Fruit fly (Drosophila melanogaster) whole organism, embryonic: ENCODE measurements around the gene Hip1.

Experiments
- Atf6 ChIP-seq: fragments of 200-800 bp; sonication (Bioruptor generic); IDR thresholded peaks from 2 replicates; pipeline ENCODE4 v1.3.6; 2022; ENCODE audit warnings: missing biosample characterization, missing genetic modification characterization
- B-H1 ChIP-seq: fragments of 200-800 bp; sonication (Bioruptor generic); IDR thresholded peaks from 3 replicates; pipeline ENCODE4 v1.3.6; 2022; ENCODE audit warnings: missing biosample characterization, missing genetic modification characterization
- CG10147 ChIP-seq: fragments of 200-800 bp; sonication (Bioruptor generic); optimal IDR thresholded peaks from 2 replicates; lab custom pipeline; 2019; ENCODE audit warnings: missing biosample characterization, mild to moderate bottlenecking, missing genetic modification characterization, moderate library complexity
- CG1024 ChIP-seq: fragments of 200-800 bp; sonication (Bioruptor generic); IDR thresholded peaks from 2 replicates; pipeline ENCODE4 v1.3.6; 2022; ENCODE audit warnings: missing biosample characterization, missing genetic modification characterization
- CG10366 ChIP-seq: fragments of 200-800 bp; sonication (Bioruptor generic); IDR thresholded peaks from 2 replicates; pipeline ENCODE4 v1.3.6; 2022; ENCODE audit warnings: missing biosample characterization, missing genetic modification characterization
- CG12942 ChIP-seq: fragments of 200-800 bp; sonication (Bioruptor generic); optimal IDR thresholded peaks from 3 replicates; lab custom pipeline; 2016; ENCODE audit warnings: missing biosample characterization, missing genetic modification characterization
- CG13424 ChIP-seq: fragments of 200-800 bp; sonication (Bioruptor generic); optimal IDR thresholded peaks from 2 replicates; lab custom pipeline; 2019; ENCODE audit warnings: missing biosample characterization, mild to moderate bottlenecking, missing genetic modification characterization, moderate library complexity
- CG15269 ChIP-seq: fragments of 200-800 bp; sonication (Bioruptor generic); optimal IDR thresholded peaks from 2 replicates; lab custom pipeline; 2018; ENCODE audit warnings: missing biosample characterization, mild to moderate bottlenecking, missing genetic modification characterization, moderate library complexity
- CG1603 ChIP-seq: fragments of 200-800 bp; sonication (Bioruptor generic); optimal IDR thresholded peaks from 2 replicates; lab custom pipeline; 2019; ENCODE audit warnings: missing biosample characterization, mild to moderate bottlenecking, missing genetic modification characterization, moderate library complexity
- CG18619 ChIP-seq: fragments of 200-800 bp; sonication (Bioruptor generic); optimal IDR thresholded peaks from 3 replicates; lab custom pipeline; 2017; ENCODE audit warnings: missing biosample characterization, mild to moderate bottlenecking, missing genetic modification characterization
- CG18764 ChIP-seq: fragments of 200-800 bp; sonication (Bioruptor generic); optimal IDR thresholded peaks from 3 replicates; lab custom pipeline; 2016; ENCODE audit warnings: missing biosample characterization, missing genetic modification characterization
- CG30431 ChIP-seq: fragments of 200-800 bp; sonication (Bioruptor generic); optimal IDR thresholded peaks from 2 replicates; lab custom pipeline; 2017; ENCODE audit warnings: missing biosample characterization, missing genetic modification characterization
- CG31224 ChIP-seq: fragments of 200-800 bp; sonication (Bioruptor generic); IDR thresholded peaks from 2 replicates; pipeline ENCODE4 v1.3.6; 2022; ENCODE audit warnings: missing biosample characterization, missing genetic modification characterization
- CG32772 ChIP-seq: fragments of 200-800 bp; sonication (Bioruptor generic); IDR thresholded peaks from 2 replicates; pipeline ENCODE4 v1.3.6; 2022; ENCODE audit warnings: missing biosample characterization, missing genetic modification characterization
- CG3726 ChIP-seq: fragments of 200-800 bp; sonication (Bioruptor generic); IDR thresholded peaks from 3 replicates; pipeline ENCODE4, ENCODE4 v1.3.6; 2022; ENCODE audit warnings: missing biosample characterization, missing genetic modification characterization
- CG4617 ChIP-seq: fragments of 200-800 bp; sonication (Bioruptor generic); optimal IDR thresholded peaks from 3 replicates; lab custom pipeline; 2016; ENCODE audit warnings: missing biosample characterization, missing genetic modification characterization, borderline replicate concordance
- CG4820 ChIP-seq: fragments of 200-800 bp; sonication (Bioruptor generic); optimal IDR thresholded peaks from 3 replicates; lab custom pipeline; 2016; ENCODE audit warnings: missing biosample characterization, missing genetic modification characterization
- CG6254 ChIP-seq: fragments of 200-800 bp; sonication (Bioruptor generic); optimal IDR thresholded peaks from 3 replicates; lab custom pipeline; 2017; ENCODE audit warnings: mild to moderate bottlenecking, missing biosample characterization, missing genetic modification reagents, missing genetic modification characterization
- CG8944 ChIP-seq: fragments of 200-800 bp; sonication (Bioruptor generic); optimal IDR thresholded peaks from 3 replicates; lab custom pipeline; 2016; ENCODE audit warnings: missing biosample characterization, missing genetic modification characterization
- CrebB ChIP-seq: fragments of 200-800 bp; sonication (Bioruptor generic); optimal IDR thresholded peaks from 3 replicates; lab custom pipeline; 2018; ENCODE audit warnings: missing biosample characterization, mild to moderate bottlenecking, missing genetic modification characterization
- Dbx ChIP-seq: fragments of 200-800 bp; sonication (Bioruptor generic); IDR thresholded peaks from 3 replicates; pipeline ENCODE4 v1.3.6; 2022; ENCODE audit warnings: missing biosample characterization, missing genetic modification characterization
- ERR ChIP-seq: fragments of 200-800 bp; sonication (Bioruptor generic); optimal IDR thresholded peaks from 2 replicates; lab custom pipeline; 2016; ENCODE audit warnings: missing biosample characterization, missing genetic modification characterization
- Fer1 ChIP-seq: fragments of 200-800 bp; sonication (Bioruptor generic); optimal IDR thresholded peaks from 2 replicates; lab custom pipeline; 2017; ENCODE audit warnings: missing biosample characterization, mild to moderate bottlenecking, missing genetic modification characterization
- Gug ChIP-seq: fragments of 200-800 bp; sonication (Bioruptor generic); IDR thresholded peaks from 4 replicates; pipeline ENCODE4 v1.3.6; 2022; ENCODE audit warnings: missing biosample characterization, missing genetic modification characterization
- H15 ChIP-seq: fragments of 200-800 bp; sonication (Bioruptor generic); IDR thresholded peaks from 3 replicates; pipeline ENCODE4 v1.3.6; 2022; ENCODE audit warnings: missing biosample characterization, missing genetic modification characterization
- MBD-R2 ChIP-seq: fragments of 200-800 bp; sonication (Bioruptor generic); IDR thresholded peaks from 2 replicates; pipeline ENCODE4 v1.3.6; 2022; ENCODE audit warnings: missing biosample characterization, missing genetic modification characterization
- Max ChIP-seq: fragments of 200-800 bp; sonication (Bioruptor generic); optimal IDR thresholded peaks from 2 replicates; lab custom pipeline; 2016; ENCODE audit warnings: missing biosample characterization, mild to moderate bottlenecking, missing genetic modification characterization
- Med ChIP-seq: fragments of 200-800 bp; sonication (Bioruptor generic); peaks from one replicate; lab custom pipeline; 2016; ENCODE audit warnings: missing biosample characterization, missing genetic modification characterization, mild to moderate bottlenecking, inconsistent platforms, moderate library complexity
- NFAT ChIP-seq: fragments of 200-800 bp; sonication (Bioruptor generic); IDR thresholded peaks from 2 replicates; pipeline ENCODE4 v1.3.6; 2022; ENCODE audit warnings: missing biosample characterization, missing genetic modification characterization
- Nf-YB ChIP-seq: fragments of 200-800 bp; sonication (Bioruptor generic); optimal IDR thresholded peaks from 3 replicates; lab custom pipeline; 2019; ENCODE audit warnings: missing biosample characterization, mild to moderate bottlenecking, missing genetic modification characterization, moderate library complexity
- Scr ChIP-seq: fragments of 200-800 bp; sonication (Bioruptor generic); IDR thresholded peaks from 2 replicates; pipeline ENCODE4 v1.3.6; 2022; ENCODE audit warnings: missing biosample characterization, missing genetic modification characterization; ENCODE audit not compliant: partially characterized antibody
- Sry-β ChIP-seq: fragments of 200-800 bp; sonication (Bioruptor generic); optimal IDR thresholded peaks from 2 replicates; lab custom pipeline; 2018; ENCODE audit warnings: missing biosample characterization, mild to moderate bottlenecking, missing genetic modification characterization, moderate library complexity
- ara ChIP-seq: fragments of 200-800 bp; sonication (Bioruptor generic); IDR thresholded peaks from 2 replicates; pipeline ENCODE4 v1.3.6; 2022; ENCODE audit warnings: missing biosample characterization, missing genetic modification characterization
- bsh ChIP-seq, 2 experiments: fragments of 200-800 bp; sonication (Bioruptor generic); optimal IDR thresholded peaks; 2 replicates each; lab custom pipeline; 2017 to 2018; ENCODE audit warnings: mild to moderate bottlenecking in 2 of 2, missing biosample characterization in 2 of 2, missing genetic modification characterization in 2 of 2, moderate library complexity in 1 of 2
- cas ChIP-seq: fragments of 200-800 bp; sonication (Bioruptor generic); IDR thresholded peaks from 2 replicates; pipeline ENCODE4 v1.3.6; 2022; ENCODE audit warnings: missing biosample characterization, missing genetic modification characterization
- cg ChIP-seq: fragments of 200-800 bp; sonication (Bioruptor generic); optimal IDR thresholded peaks from 3 replicates; lab custom pipeline; 2019; ENCODE audit warnings: missing biosample characterization, mild to moderate bottlenecking, missing genetic modification characterization, moderate library complexity
- ci ChIP-seq: fragments of 200-800 bp; sonication (Bioruptor generic); IDR thresholded peaks from 3 replicates; pipeline ENCODE4 v1.3.6; 2022; ENCODE audit warnings: missing biosample characterization, missing genetic modification characterization
- danr ChIP-seq: fragments of 200-800 bp; sonication (Bioruptor generic); IDR thresholded peaks from 2 replicates; pipeline ENCODE4 v1.3.6; 2022; ENCODE audit warnings: missing biosample characterization, missing genetic modification characterization
- dysf ChIP-seq: fragments of 200-800 bp; sonication (Bioruptor generic); IDR thresholded peaks from 3 replicates; pipeline ENCODE4 v1.3.6; 2022; ENCODE audit warnings: missing biosample characterization, missing genetic modification characterization
- gce ChIP-seq: fragments of 200-800 bp; sonication (Bioruptor generic); IDR thresholded peaks from 3 replicates; pipeline ENCODE4 v1.3.6; 2022; ENCODE audit warnings: missing biosample characterization, missing genetic modification characterization
- gsb-n ChIP-seq: fragments of 200-800 bp; sonication (Bioruptor generic); optimal IDR thresholded peaks from 3 replicates; lab custom pipeline; 2018; ENCODE audit warnings: missing biosample characterization, mild to moderate bottlenecking, missing genetic modification characterization
- hth ChIP-seq: fragments of >200 bp; optimal IDR thresholded peaks from 2 replicates; lab custom pipeline; 2017; ENCODE audit warnings: inconsistent platforms
- jigr1 ChIP-seq: fragments of 200-800 bp; sonication (Bioruptor generic); IDR thresholded peaks from 3 replicates; pipeline ENCODE4 v1.3.6; 2022; ENCODE audit warnings: missing biosample characterization, missing genetic modification characterization
- lmd ChIP-seq: fragments of 200-800 bp; sonication (Bioruptor generic); IDR thresholded peaks from 2 replicates; pipeline ENCODE4 v1.3.6; 2022; ENCODE audit warnings: missing biosample characterization, missing genetic modification characterization
- odd ChIP-seq: fragments of 200-800 bp; sonication (Bioruptor generic); optimal IDR thresholded peaks from 2 replicates; lab custom pipeline; 2017; ENCODE audit warnings: missing biosample characterization, mild to moderate bottlenecking, missing genetic modification characterization
- pzg ChIP-seq: fragments of 200-800 bp; sonication (Bioruptor generic); optimal IDR thresholded peaks from 3 replicates; lab custom pipeline; 2018; ENCODE audit warnings: missing biosample characterization, mild to moderate bottlenecking, missing genetic modification characterization, moderate library complexity
- repo ChIP-seq: fragments of 200-800 bp; sonication (Bioruptor generic); optimal IDR thresholded peaks from 2 replicates; lab custom pipeline; 2016; ENCODE audit warnings: missing biosample characterization, missing genetic modification characterization
- run ChIP-seq: fragments of 200-800 bp; sonication (Bioruptor generic); optimal IDR thresholded peaks from 3 replicates; lab custom pipeline; 2018; ENCODE audit warnings: missing biosample characterization, mild to moderate bottlenecking, missing genetic modification characterization
- tap ChIP-seq: fragments of 200-800 bp; optimal IDR thresholded peaks from 3 replicates; lab custom pipeline; 2019; ENCODE audit warnings: missing biosample characterization, mild to moderate bottlenecking, missing genetic modification characterization, moderate library complexity
- twi ChIP-seq: fragments of 200-800 bp; optimal IDR thresholded peaks from 2 replicates; lab custom pipeline; 2019; ENCODE audit warnings: missing biosample characterization, mild to moderate bottlenecking, missing genetic modification characterization, moderate library complexity
- unpg ChIP-seq: fragments of 200-800 bp; sonication (Bioruptor generic); optimal IDR thresholded peaks from 3 replicates; lab custom pipeline; 2018; ENCODE audit warnings: missing biosample characterization, mild to moderate bottlenecking, missing genetic modification characterization, moderate library complexity
- vvl ChIP-seq: fragments of 200-800 bp; sonication (Bioruptor generic); IDR thresholded peaks from 2 replicates; pipeline ENCODE4 v1.3.6; 2022; ENCODE audit warnings: missing biosample characterization, missing genetic modification characterization

Hip1 gene

DNA sequence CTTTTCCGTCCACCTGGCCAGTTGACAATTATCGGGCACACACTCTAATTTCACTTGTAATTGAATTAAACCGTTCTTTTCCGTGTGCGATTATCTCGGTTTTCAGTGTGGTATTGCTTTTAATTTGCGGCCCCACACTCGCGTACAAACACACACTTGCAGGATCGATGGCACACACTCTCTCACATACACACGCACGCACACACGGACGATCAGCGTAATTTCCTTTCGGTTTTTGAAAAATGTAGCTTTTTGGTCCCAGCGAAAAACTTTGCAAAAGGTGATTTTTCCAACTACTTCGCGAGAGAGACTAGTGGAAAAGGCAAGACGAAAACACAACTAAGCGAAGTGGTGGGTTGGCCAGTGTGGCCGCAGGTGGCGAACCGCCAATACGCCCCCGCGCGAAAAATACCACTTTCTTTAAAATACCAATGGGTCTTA, 31.4 kb upstream of the Hip1 start, which contains the start of gene Atg1 (continued):
- TF ChIP-seq CG15269 (tag; lab: Kevin White, UChicago) (no peak), CG6254 (GFP tag; lab: Kevin White, UChicago) (no peak), Atf6 (GFP tag; lab: Robert Waterston, UW) (0 out of 2 replicates have a peak, but pooled peaks have one; percentile 42), lmd (GFP tag; lab: Robert Waterston, UW) (no peak), dysf (GFP tag; lab: Robert Waterston, UW) (no peak), Nf-YB (GFP tag; lab: Kevin White, UChicago) (no peak), odd (GFP tag; lab: Kevin White, UChicago) (no peak), CG10366 (GFP tag; lab: Robert Waterston, UW) (no peak), repo (GFP tag; lab: Kevin White, UChicago) (no peak), unpg (no peak), CG12942 (GFP tag; lab: Kevin White, UChicago) (no peak), hth (no peak), CG8944 (GFP tag; lab: Kevin White, UChicago) (no peak), CG3726 (no peak), B-H1 (GFP tag; lab: Robert Waterston, UW) (no peak), jigr1 (GFP tag; lab: Robert Waterston, UW) (no peak), Max (GFP tag; lab: Kevin White, UChicago) (no peak), CG1603 (tag; lab: Kevin White, UChicago) (peak; percentile 23), CG32772 (GFP tag; lab: Robert Waterston, UW) (no peak), Gug (no peak), CG18619 (GFP tag; lab: Kevin White, UChicago) (no peak), CrebB (no peak), CG4617 (GFP tag; lab: Kevin White, UChicago) (peak; percentile 39), twi (tag; lab: Kevin White, UChicago) (no peak), run (tag; lab: Kevin White, UChicago) (no peak), CG18764 (GFP tag; lab: Kevin White, UChicago) (no peak), Med (GFP tag; lab: Kevin White, UChicago) (peak; percentile 85), Sry-β (GFP tag; lab: Kevin White, UChicago) (no peak), ara (no peak), NFAT (GFP tag; lab: Robert Waterston, UW) (peak; percentile 37; the same call in 1 of the 2 replicates), ERR (GFP tag; lab: Kevin White, UChicago) (no peak), pzg (peak; percentile 62), ci (GFP tag; lab: Robert Waterston, UW) (peak; percentile 33; the same call in 1 of the 3 replicates), cg (GFP tag; lab: Kevin White, UChicago) (peak; percentile 61), CG1024 (GFP tag; lab: Robert Waterston, UW) (no peak), cas (GFP tag; lab: Robert Waterston, UW) (no peak), gsb-n (tag; lab: Kevin White, UChicago) (no peak), MBD-R2 (GFP tag; lab: Robert Waterston, UW) (peak; percentile 26; the same call in 1 of the 2 replicates), bsh (GFP tag; optimal IDR thresholded peaks at IDR 0.05; lab: Kevin White, UChicago) (no peak), H15 (GFP tag; lab: Robert Waterston, UW) (no peak), tap (no peak), CG10147 (GFP tag; lab: Kevin White, UChicago) (peak; percentile 16), gce (no peak), CG13424 (tag; lab: Kevin White, UChicago) (no peak), Scr (no peak; the same call in 1 of the 2 replicates), CG30431 (GFP tag; lab: Kevin White, UChicago) (no peak), CG4820 (no peak), danr (no peak), Fer1 (GFP tag; lab: Kevin White, UChicago) (peak; percentile 38), vvl (GFP tag; lab: Robert Waterston, UW) (no peak), Dbx (no peak; the same call in 2 of the 3 replicates), CG31224 (GFP tag; lab: Robert Waterston, UW) (no peak)
